Worm (Caenorhabditis elegans): ENCODE results near the gene F16G10.11.

F16G10.11 gene

ce11 chrII:2438944-2439343 is 45.2 kb upstream of the F16G10.11 start:
- TF ChIP-seq elt-1 (tag; optimal IDR thresholded peaks at IDR 0.05) (no peak), ceh-16 (tag; optimal IDR thresholded peaks at IDR 0.05) (no peak), gmeb-1 (tag; optimal IDR thresholded peaks at IDR 0.05) (no peak), nhr-10 (tag; optimal IDR thresholded peaks at IDR 0.05) (no peak), ztf-11 (tag; optimal IDR thresholded peaks at IDR 0.05) (no peak), sem-4 (tag; optimal IDR thresholded peaks at IDR 0.05) (no peak), C34F6.9 (tag; optimal IDR thresholded peaks at IDR 0.05) (no peak)

DNA sequence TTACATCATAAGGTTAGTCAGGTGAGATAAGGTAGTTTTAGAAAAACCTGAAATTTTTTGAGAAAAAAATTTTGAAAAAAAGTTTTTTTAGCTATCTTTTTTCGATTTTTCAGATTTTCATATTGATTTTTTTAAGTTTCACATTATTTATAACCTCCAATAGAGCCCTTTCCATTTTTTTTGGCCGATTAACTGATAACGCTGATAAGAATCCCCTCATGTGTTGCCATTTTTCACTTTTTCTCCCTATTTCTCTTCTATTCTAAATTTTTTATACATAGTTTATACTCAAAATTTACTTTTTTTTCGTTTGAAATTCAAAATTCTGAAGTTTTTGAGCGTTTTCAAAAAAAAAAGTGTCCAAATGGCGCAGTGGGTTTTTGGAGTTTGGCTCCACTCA is 44.5 kb upstream of the F16G10.11 start:
- TF ChIP-seq skn-1 (tag; optimal IDR thresholded peaks at IDR 0.05) (no peak), fos-1 (tag; optimal IDR thresholded peaks at IDR 0.05) (peak; percentile 21)

DNA sequence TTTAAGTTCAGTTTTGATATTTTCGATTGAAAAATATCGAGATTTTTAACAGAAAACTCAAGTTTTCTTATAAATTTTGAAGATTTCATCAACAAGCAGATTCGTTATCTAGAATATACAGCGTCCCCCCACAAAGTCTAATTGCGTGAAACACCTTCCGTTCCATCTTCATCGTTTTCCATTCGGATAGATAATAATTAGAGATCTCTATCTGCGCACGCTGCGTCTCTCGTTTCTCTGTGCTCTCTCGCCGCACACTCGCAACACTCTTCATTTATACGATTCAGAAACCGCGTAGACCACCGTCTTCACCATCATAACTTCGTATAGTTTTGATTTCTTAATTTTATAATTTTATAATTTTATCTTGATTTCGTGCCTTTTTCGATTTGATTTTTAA is 43.0 kb upstream of the F16G10.11 start:
- TF ChIP-seq elt-1 (tag; optimal IDR thresholded peaks at IDR 0.05) (peak; percentile 7), nhr-237 (tag; optimal IDR thresholded peaks at IDR 0.05) (no peak), ceh-16 (tag; optimal IDR thresholded peaks at IDR 0.05) (peak; percentile 97)

DNA sequence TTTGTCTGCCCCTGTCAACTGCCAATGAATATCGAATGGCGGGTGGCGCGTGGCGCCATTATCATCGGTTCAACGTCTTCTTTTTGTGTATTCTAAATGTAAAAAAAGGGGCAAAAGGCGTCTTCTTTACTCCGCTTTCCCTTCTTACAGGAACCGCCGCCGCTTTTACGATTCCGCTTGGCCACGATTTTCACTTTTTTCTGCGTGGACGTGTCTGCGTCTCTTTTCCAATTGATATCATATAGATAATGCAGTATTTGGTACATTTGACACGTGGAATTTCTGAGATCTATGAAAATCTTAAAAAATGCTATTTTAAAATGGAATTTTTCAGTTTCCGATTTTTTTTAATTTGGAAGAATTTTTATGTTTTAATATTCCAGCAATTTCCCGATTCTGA is 41.8 kb upstream of the F16G10.11 start:
- no peak for TF ChIP-seq C34F6.9 (tag; optimal IDR thresholded peaks at IDR 0.05)
- TF ChIP-seq snpc-4 (tag; optimal IDR thresholded peaks at IDR 0.05): no peak
- TF ChIP-seq blmp-1 (tag; optimal IDR thresholded peaks at IDR 0.05; ENCODE audit: insufficient read depth): peak; percentile 73
- no peak for TF ChIP-seq unc-39 (tag; optimal IDR thresholded peaks at IDR 0.05)
- no peak for TF ChIP-seq elt-3 (tag; optimal IDR thresholded peaks at IDR 0.05)
- no peak for TF ChIP-seq sma-3 (GFP tag; optimal IDR thresholded peaks at IDR 0.05)
- no peak for TF ChIP-seq zag-1 (tag; optimal IDR thresholded peaks at IDR 0.05)

DNA sequence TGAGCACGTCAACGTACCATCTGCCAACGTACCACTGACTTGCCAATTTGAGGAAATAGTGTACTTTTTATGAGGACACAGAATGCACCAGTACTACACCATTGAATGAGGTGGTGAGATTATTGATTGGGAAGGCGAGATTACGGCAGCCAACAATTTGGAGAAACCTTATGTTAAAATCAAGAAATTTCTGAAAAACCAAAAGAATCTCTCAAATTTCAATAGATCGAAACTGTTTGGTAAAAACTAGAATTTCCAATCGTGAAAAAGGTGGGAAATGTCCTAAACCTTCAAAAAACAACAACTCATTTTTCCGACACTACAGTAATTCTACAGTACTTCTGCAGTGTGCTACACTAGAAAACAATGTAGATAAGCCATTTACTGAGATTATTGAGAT is 38.3 kb upstream of the F16G10.11 start, which contains the start of gene ceh-86:
Gene ceh-86, minus strand, starts transcription at position 101 of the 400 bp plus-strand sequence.
- TF ChIP-seq aly-2 (tag; optimal IDR thresholded peaks at IDR 0.05): no peak
- no peak for TF ChIP-seq nhr-10 (tag; optimal IDR thresholded peaks at IDR 0.05)
- no peak for TF ChIP-seq nhr-11 (tag; optimal IDR thresholded peaks at IDR 0.05)

ce11 chrII:2422427-2422826 is 28.7 kb upstream of the F16G10.11 start:
- TF ChIP-seq lsy-2 (tag; optimal IDR thresholded peaks at IDR 0.05) (no peak), gmeb-1 (tag; optimal IDR thresholded peaks at IDR 0.05) (no peak), mab-5 (tag; optimal IDR thresholded peaks at IDR 0.05) (no peak), unc-62 (GFP tag; optimal IDR thresholded peaks at IDR 0.05) (no peak), nhr-6 (tag; optimal IDR thresholded peaks at IDR 0.05) (no peak), elt-3 (tag; optimal IDR thresholded peaks at IDR 0.05) (no peak), ZK546.5 (tag; optimal IDR thresholded peaks at IDR 0.05) (no peak), elt-1 (tag; optimal IDR thresholded peaks at IDR 0.05) (no peak), nhr-21 (tag; optimal IDR thresholded peaks at IDR 0.05) (no peak), lin-11 (tag; optimal IDR thresholded peaks at IDR 0.05) (no peak), sma-9 (GFP tag; optimal IDR thresholded peaks at IDR 0.05) (no peak), sma-9 (tag; optimal IDR thresholded peaks at IDR 0.05) (no peak), fos-1 (tag; optimal IDR thresholded peaks at IDR 0.05) (no peak), sem-4 (tag; optimal IDR thresholded peaks at IDR 0.05) (no peak)

- no peak for TF ChIP-seq nhr-12 (tag; optimal IDR thresholded peaks at IDR 0.05)
- no peak for TF ChIP-seq crh-2 (tag; optimal IDR thresholded peaks at IDR 0.05)
- no peak for TF ChIP-seq gmeb-1 (tag; optimal IDR thresholded peaks at IDR 0.05)
These were observed 28.2 kb upstream of the F16G10.11 start, which contains the start of gene F42G2.2 for ce11 chrII:2421905-2422304. Gene F42G2.2, plus strand, starts transcription at chrII:2422205.

DNA sequence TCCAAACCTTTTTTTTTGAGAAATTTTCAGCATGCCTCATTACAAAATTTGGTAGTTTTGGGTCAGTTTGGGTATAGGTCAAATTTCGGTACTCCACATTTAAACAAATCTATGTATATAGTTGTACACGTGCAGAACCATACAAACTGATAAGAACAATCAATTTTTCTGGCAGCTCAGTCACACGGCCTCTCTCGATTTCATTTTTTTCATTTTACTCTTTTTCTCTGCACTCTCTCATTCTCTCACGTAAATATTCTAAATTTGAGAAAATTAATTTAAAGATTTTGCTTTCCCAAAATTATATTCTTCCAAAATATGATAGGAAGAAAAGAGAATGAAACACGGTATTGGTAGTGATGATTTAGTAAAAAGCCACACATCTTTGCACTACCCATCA is 27.5 kb upstream of the F16G10.11 start:
- TF ChIP-seq mdl-1 (tag; optimal IDR thresholded peaks at IDR 0.05): no peak
- no peak for TF ChIP-seq ztf-4 (tag; optimal IDR thresholded peaks at IDR 0.05)
- TF ChIP-seq F13H6.1 (tag; optimal IDR thresholded peaks at IDR 0.05): no peak
- no peak for TF ChIP-seq unc-39 (tag; optimal IDR thresholded peaks at IDR 0.05)
- no peak for TF ChIP-seq dmd-4 (tag; optimal IDR thresholded peaks at IDR 0.05)
- TF ChIP-seq zag-1 (tag; optimal IDR thresholded peaks at IDR 0.05): no peak
- no peak for TF ChIP-seq snpc-4 (tag; optimal IDR thresholded peaks at IDR 0.05)
